Worm (Caenorhabditis elegans): ENCODE results near the gene nstp-6.

ce11 chrIV:3578155-3578554 lies 30.8 kb upstream of the nstp-6 start, which contains the start of gene Y37E11B.2:
- no peak for TF ChIP-seq pha-4 (tag; optimal IDR thresholded peaks at IDR 0.05)
- no peak for TF ChIP-seq unc-39 (tag; optimal IDR thresholded peaks at IDR 0.05)
- TF ChIP-seq nhr-12 (tag; optimal IDR thresholded peaks at IDR 0.05), result no peak
- TF ChIP-seq ham-2 (GFP tag; optimal IDR thresholded peaks at IDR 0.05), result no peak
- TF ChIP-seq mls-2 (tag; optimal IDR thresholded peaks at IDR 0.05), result no peak
- TF ChIP-seq unc-62 (GFP tag; optimal IDR thresholded peaks at IDR 0.05), result no peak
- no peak for TF ChIP-seq blmp-1 (tag; optimal IDR thresholded peaks at IDR 0.05)
- TF ChIP-seq lin-13 (tag; optimal IDR thresholded peaks at IDR 0.05), result no peak
- no peak for TF ChIP-seq nhr-28 (tag; optimal IDR thresholded peaks at IDR 0.05)
- no peak for TF ChIP-seq tbx-8 (GFP tag; optimal IDR thresholded peaks at IDR 0.05)
- TF ChIP-seq unc-120 (tag; optimal IDR thresholded peaks at IDR 0.05; ENCODE audit: poor library complexity, severe bottlenecking), result no peak
- no peak for TF ChIP-seq M03D4.4 (tag; optimal IDR thresholded peaks at IDR 0.05)

Measured in whole organism, mixed stage, embryonic.